Worm (Caenorhabditis elegans) whole organism, L3 larva: ENCODE results near the gene srlf-4.

Experiments
- R02D3.7 ChIP-seq: fragments of 150-350 bp; optimal IDR thresholded peaks from 2 replicates; lab custom pipeline; 2014; ENCODE audit warnings: missing biosample characterization, missing genetic modification characterization
- ZK546.5 ChIP-seq: sonication (generic microtip); optimal IDR thresholded peaks from 2 replicates; lab custom pipeline; 2017; ENCODE audit warnings: missing biosample characterization, missing genetic modification characterization
- ama-1 ChIP-seq: fragments of 150-350 bp; optimal IDR thresholded peaks from 2 replicates; lab custom pipeline; 2018
- ceh-16 ChIP-seq: sonication (generic microtip); optimal IDR thresholded peaks from 2 replicates; lab custom pipeline; 2017; ENCODE audit warnings: missing biosample characterization, missing genetic modification characterization
- ceh-82 ChIP-seq: fragments of 150-350 bp; optimal IDR thresholded peaks from 2 replicates; lab custom pipeline; 2014; ENCODE audit warnings: missing biosample characterization, missing genetic modification characterization
- egl-5 ChIP-seq: fragments of 150-350 bp; optimal IDR thresholded peaks from 2 replicates; lab custom pipeline; 2017; ENCODE audit warnings: missing biosample characterization, missing genetic modification reagents, missing genetic modification characterization, inconsistent platforms
- elt-1 ChIP-seq: fragments of 150-350 bp; optimal IDR thresholded peaks from 2 replicates; lab custom pipeline; 2014; ENCODE audit warnings: missing biosample characterization, missing genetic modification characterization
- elt-2 ChIP-seq: sonication (generic microtip); optimal IDR thresholded peaks from 2 replicates; lab custom pipeline; 2016; ENCODE audit warnings: missing genetic modification reagents, mild to moderate bottlenecking, missing genetic modification characterization, missing compliant biosample characterization
- eor-1 ChIP-seq, 2 experiments: fragments of 150-350 bp; optimal IDR thresholded peaks; 2 replicates each; lab custom pipeline; 2014 to 2018; ENCODE audit warnings: missing biosample characterization in 2 of 2, missing genetic modification characterization in 2 of 2
- fkh-10 ChIP-seq: sonication (generic microtip); optimal IDR thresholded peaks from 2 replicates; lab custom pipeline; 2017; ENCODE audit warnings: missing biosample characterization, missing genetic modification reagents, missing genetic modification characterization
- fos-1 ChIP-seq: fragments of 150-350 bp; optimal IDR thresholded peaks from 2 replicates; lab custom pipeline; 2014; ENCODE audit warnings: missing biosample characterization, missing genetic modification characterization
- hmg-11 ChIP-seq: sonication (generic microtip); optimal IDR thresholded peaks from 2 replicates; lab custom pipeline; 2016; ENCODE audit warnings: missing genetic modification characterization, missing compliant biosample characterization
- jun-1 ChIP-seq: fragments of 150-350 bp; optimal IDR thresholded peaks from 2 replicates; lab custom pipeline; 2014; ENCODE audit warnings: missing biosample characterization, missing genetic modification reagents, missing genetic modification characterization
- lin-39 ChIP-seq: fragments of 150-350 bp; optimal IDR thresholded peaks from 2 replicates; lab custom pipeline; 2018; ENCODE audit warnings: missing biosample characterization, missing genetic modification reagents, missing genetic modification characterization
- mml-1 ChIP-seq: fragments of 150-350 bp; sonication (generic microtip); optimal IDR thresholded peaks from 3 replicates; lab custom pipeline; 2014; ENCODE audit warnings: missing biosample characterization, missing genetic modification characterization
- nfya-1 ChIP-seq: sonication (generic microtip); optimal IDR thresholded peaks from 2 replicates; lab custom pipeline; 2017; ENCODE audit warnings: missing genetic modification characterization, mild to moderate bottlenecking, missing compliant biosample characterization, antibody characterized with exemption, moderate library complexity; ENCODE audit not compliant: insufficient read depth
- nhr-12 ChIP-seq: fragments of 150-350 bp; optimal IDR thresholded peaks from 2 replicates; lab custom pipeline; 2014; ENCODE audit warnings: missing biosample characterization, missing genetic modification characterization
- nhr-23 ChIP-seq: fragments of 150-350 bp; optimal IDR thresholded peaks from 2 replicates; lab custom pipeline; 2014; ENCODE audit warnings: missing biosample characterization, missing genetic modification reagents, missing genetic modification characterization
- nhr-25 ChIP-seq: sonication (generic microtip); optimal IDR thresholded peaks from 2 replicates; lab custom pipeline; 2017; ENCODE audit warnings: missing biosample characterization, missing genetic modification characterization
- nhr-28 ChIP-seq: fragments of 150-350 bp; optimal IDR thresholded peaks from 2 replicates; lab custom pipeline; 2014; ENCODE audit warnings: missing biosample characterization, missing genetic modification characterization
- nhr-43 ChIP-seq: sonication (generic microtip); optimal IDR thresholded peaks from 2 replicates; lab custom pipeline; 2016; ENCODE audit warnings: mild to moderate bottlenecking, missing genetic modification characterization, missing compliant biosample characterization; ENCODE audit not compliant: poor library complexity, severe bottlenecking
- nhr-76 ChIP-seq: fragments of 150-350 bp; sonication (generic microtip); optimal IDR thresholded peaks from 5 replicates; lab custom pipeline; 2014; ENCODE audit warnings: missing biosample characterization, missing genetic modification characterization
- nhr-77 ChIP-seq: fragments of 150-350 bp; optimal IDR thresholded peaks from 2 replicates; lab custom pipeline; 2014; ENCODE audit warnings: missing biosample characterization, missing genetic modification characterization
- pha-4 ChIP-seq: fragments of 150-350 bp; optimal IDR thresholded peaks from 2 replicates; lab custom pipeline; 2014; ENCODE audit warnings: missing biosample characterization, missing genetic modification reagents, missing genetic modification characterization
- pqm-1 ChIP-seq: fragments of 150-350 bp; optimal IDR thresholded peaks from 2 replicates; lab custom pipeline; 2017; ENCODE audit warnings: missing biosample characterization, missing genetic modification characterization, inconsistent platforms
- skn-1 ChIP-seq: fragments of 150-350 bp; optimal IDR thresholded peaks from 2 replicates; lab custom pipeline; 2014; ENCODE audit warnings: missing biosample characterization, missing genetic modification characterization
- snpc-4 ChIP-seq: fragments of 150-350 bp; optimal IDR thresholded peaks from 2 replicates; lab custom pipeline; 2014; ENCODE audit warnings: missing biosample characterization, missing genetic modification characterization
- tbx-2 ChIP-seq: sonication (generic microtip); optimal IDR thresholded peaks from 2 replicates; lab custom pipeline; 2016; ENCODE audit warnings: mild to moderate bottlenecking, missing genetic modification characterization, missing compliant biosample characterization
- zag-1 ChIP-seq: fragments of 150-350 bp; optimal IDR thresholded peaks from 2 replicates; lab custom pipeline; 2014; ENCODE audit warnings: missing biosample characterization, missing genetic modification characterization

srlf-4 gene

DNA sequence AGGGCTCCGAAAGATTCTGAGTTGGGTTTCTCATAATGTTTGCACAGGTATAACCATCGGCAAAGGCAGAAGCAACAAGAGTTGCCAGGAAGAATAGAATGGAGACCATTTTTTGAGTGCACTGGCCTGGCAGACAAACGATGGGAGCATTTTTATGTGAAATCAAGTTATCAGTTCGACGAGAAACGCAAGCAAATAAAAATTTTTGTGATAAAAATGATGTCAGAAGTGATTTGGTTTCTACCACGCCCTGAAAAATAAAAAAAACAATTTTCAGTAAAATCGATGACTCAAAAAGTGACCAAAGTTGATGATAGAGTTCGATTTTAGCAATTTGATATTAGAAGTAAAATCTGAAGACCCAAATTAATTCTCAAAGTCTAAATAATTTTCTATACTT, 14.4 kb downstream of the srlf-4 start, which contains the start of gene K08D8.4:
K08D8.4 (minus strand) TSS at position 128 of the 400 bp plus-strand sequence.
- TF ChIP-seq pqm-1 (tag; lab: Kevin White, UChicago) (peak; percentile 73), fkh-10 (no peak), elt-2 (peak; percentile 78), nhr-76 (tag; lab: Kevin White, UChicago) (no peak), ceh-82 (no peak)

DNA sequence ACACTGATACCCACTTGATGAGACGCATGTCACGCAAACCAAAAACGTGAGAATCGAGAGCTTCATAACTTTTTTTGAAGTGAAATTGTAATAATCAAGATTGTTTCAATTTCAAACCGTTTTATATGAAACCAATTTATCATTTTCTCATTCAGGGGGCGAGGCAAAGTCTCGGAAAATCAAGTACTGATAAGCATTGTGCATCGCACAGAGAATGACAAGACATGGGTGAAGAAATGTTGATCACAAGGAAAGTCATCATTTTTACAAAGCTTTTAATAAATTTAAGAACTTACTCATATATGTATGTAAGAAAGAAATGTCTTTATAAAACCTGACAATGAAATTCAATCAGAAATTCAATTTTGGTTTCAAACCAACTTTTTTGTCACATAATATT, 17.7 kb downstream of the srlf-4 start, which contains the start of gene K08D8.3:
K08D8.3 (minus strand) TSS at position 131 of the 400 bp plus-strand sequence.
- TF ChIP-seq pqm-1 (tag; lab: Kevin White, UChicago), result peak; percentile 82
- no peak for TF ChIP-seq nhr-28 (tag; lab: Kevin White, UChicago)
- peak; percentile 80 for TF ChIP-seq elt-2
- peak; percentile 69 for TF ChIP-seq skn-1 (tag; lab: Kevin White, UChicago)

ce11 chrIV:12903687-12904086, 20.5 kb downstream of the srlf-4 start:
- TF ChIP-seq eor-1 (tag; optimal IDR thresholded peaks at IDR 0.05; lab: Kevin White, UChicago) (no peak), tbx-2 (no peak), elt-2 (peak; percentile 64), nhr-12 (tag; lab: Kevin White, UChicago) (no peak)

DNA sequence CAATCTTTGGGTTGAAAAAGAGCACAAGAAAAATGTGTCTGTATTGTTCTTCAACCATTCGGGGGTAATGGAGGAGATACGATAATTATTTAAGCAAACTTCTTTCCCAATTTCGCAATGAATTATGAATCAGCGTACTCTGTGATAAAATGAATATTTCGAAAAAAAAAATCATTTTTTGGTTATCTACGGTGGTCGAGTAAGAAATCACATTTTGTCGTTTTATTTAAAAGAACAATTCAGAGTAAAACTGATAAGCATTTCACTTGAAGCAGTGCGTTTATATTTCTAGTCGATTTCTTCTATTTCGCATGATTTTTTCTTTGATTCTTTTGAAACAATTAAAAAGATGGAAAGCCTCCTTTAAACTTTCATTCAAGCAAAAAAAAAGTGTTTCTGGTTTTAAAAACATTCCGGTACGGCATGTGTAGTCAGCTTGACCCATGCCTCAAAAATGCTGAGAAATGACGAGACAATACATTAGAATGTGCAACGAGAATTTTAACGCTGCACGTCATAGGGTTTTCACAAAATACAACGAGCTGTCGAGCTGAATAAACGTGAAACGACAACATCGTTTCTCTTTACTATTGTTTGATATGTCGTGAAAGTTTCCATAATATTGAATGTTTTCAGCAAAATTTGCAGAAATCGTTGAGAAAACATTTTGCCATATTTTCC, 21.7 kb downstream of the srlf-4 start, which contains the start of gene K08D8.2:
K08D8.2 (plus strand) TSS at position 631 of the 681 bp plus-strand sequence.
- no peak for TF ChIP-seq nhr-77
- TF ChIP-seq zag-1 (tag; lab: Kevin White, UChicago), result no peak
- peak; percentile 61 for TF ChIP-seq elt-2

DNA sequence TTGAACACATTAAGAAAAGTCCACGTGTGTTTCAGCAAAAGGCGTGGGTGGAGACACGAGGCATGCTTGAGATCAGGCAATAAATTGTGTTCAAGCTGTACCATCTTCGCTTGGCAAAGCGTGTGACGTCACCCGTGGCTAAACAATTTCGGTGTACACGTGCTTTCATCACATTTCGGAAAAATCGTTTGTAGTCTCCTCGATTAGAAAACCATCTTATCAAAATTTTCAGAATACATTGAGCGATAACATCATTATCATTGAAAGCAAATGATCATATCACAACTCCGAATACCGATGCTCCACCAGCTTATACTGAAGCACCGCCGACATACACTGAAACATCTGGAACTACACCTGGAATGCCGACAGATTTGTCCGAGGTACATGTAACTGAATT, 22.6 kb downstream of the srlf-4 start:
- TF ChIP-seq pha-4 (tag; lab: Kevin White, UChicago), result no peak
- TF ChIP-seq jun-1 (tag; lab: Kevin White, UChicago), result peak; percentile 50
- no peak for TF ChIP-seq nfya-1 (tag; lab: Kevin White, UChicago)
- peak; percentile 51 for TF ChIP-seq pqm-1 (tag; lab: Kevin White, UChicago)
- no peak for TF ChIP-seq nhr-76 (tag; lab: Kevin White, UChicago)
- peak; percentile 86 for TF ChIP-seq elt-2
- TF ChIP-seq elt-1 (tag; lab: Kevin White, UChicago), result no peak
- TF ChIP-seq R02D3.7 (tag; lab: Kevin White, UChicago), result no peak
- TF ChIP-seq, all 47 proteins: peak for 3

DNA sequence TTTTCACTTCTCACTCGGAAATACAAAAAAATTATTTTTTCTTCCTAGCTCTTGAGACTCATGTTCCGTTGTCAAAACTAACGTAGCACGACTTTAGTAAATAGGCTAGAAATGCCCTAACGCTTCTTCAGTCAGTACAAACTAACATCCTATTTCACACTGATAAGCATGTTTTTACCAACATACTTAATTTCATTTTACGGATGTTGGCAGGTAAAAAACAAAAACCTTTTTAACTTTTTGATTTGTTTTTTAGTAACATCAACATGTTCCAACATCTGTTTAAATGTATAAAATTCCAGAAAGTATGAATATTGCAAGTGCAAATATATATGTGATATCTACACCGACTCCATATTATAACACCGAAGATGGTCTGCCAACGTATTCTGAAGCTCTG, 24.0 kb downstream of the srlf-4 start, which contains the start of gene K08D8.10:
K08D8.10 (plus strand) TSS at position 301 of the 400 bp plus-strand sequence.
- no peak for TF ChIP-seq pha-4 (tag; lab: Kevin White, UChicago)
- no peak for TF ChIP-seq hmg-11 (tag; lab: Kevin White, UChicago)
- TF ChIP-seq nhr-76 (tag; lab: Kevin White, UChicago), result no peak
- no peak for TF ChIP-seq nhr-43 (tag; lab: Kevin White, UChicago)
- no peak for TF ChIP-seq ZK546.5

DNA sequence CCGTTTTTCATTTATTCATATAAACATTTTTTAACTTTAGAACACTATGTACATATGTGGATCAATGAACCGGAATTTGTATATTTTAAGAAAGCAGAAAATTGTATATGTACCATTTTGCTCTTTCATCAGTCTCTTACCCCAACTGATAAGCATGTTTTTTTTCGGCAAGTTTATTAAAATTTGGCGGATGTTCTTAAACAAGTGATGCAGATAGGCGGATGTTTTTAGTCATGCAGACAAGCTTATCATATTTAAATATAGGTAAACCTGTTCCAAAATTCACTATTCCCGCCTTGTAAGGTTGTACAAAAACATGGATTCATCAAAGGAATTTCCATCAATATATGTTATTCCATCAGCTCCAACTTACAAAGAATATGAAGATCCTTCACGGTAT, 24.8 kb downstream of the srlf-4 start, which contains the start of gene K08D8.9:
K08D8.9 (plus strand) TSS at position 301 of the 400 bp plus-strand sequence.
- TF ChIP-seq ceh-16 (tag; lab: Kevin White, UChicago) (no peak), nhr-12 (tag; lab: Kevin White, UChicago) (no peak), pqm-1 (tag; lab: Kevin White, UChicago) (no peak), skn-1 (tag; lab: Kevin White, UChicago) (no peak), ama-1 (lab: Kevin White, UChicago) (no peak), nhr-23 (tag; lab: Kevin White, UChicago) (no peak), pha-4 (tag; lab: Kevin White, UChicago) (no peak), lin-39 (tag; lab: Kevin White, UChicago) (no peak), nhr-76 (tag; lab: Kevin White, UChicago) (no peak), nhr-25 (tag; lab: Kevin White, UChicago) (no peak), fkh-10 (no peak), snpc-4 (tag; lab: Kevin White, UChicago) (no peak), nhr-43 (tag; lab: Kevin White, UChicago) (no peak), mml-1 (tag; lab: Kevin White, UChicago) (no peak), egl-5 (tag; lab: Kevin White, UChicago) (no peak), fos-1 (tag; lab: Kevin White, UChicago) (no peak), eor-1 (tag; optimal IDR thresholded peaks at IDR 0.05; lab: Kevin White, UChicago) (no peak)
- TF ChIP-seq, all 47 proteins: peak for 0
